Worm (Caenorhabditis elegans): ENCODE results near the gene T02C12.5.

The T02C12.5 gene

ce11 chrIII:4019801-4020200 is 8.2 kb downstream of the T02C12.5 start, which contains the start of gene snpc-3.4:
TSS of gene snpc-3.4 (plus strand) at chrIII:4020037.
- TF ChIP-seq W03F9.2 (tag; optimal IDR thresholded peaks at IDR 0.05) = peak; percentile 76
- peak; percentile 50 for TF ChIP-seq him-1 (tag; optimal IDR thresholded peaks at IDR 0.05)
- TF ChIP-seq dao-5 (tag; optimal IDR thresholded peaks at IDR 0.05) = no peak

- TF ChIP-seq him-1 (tag; optimal IDR thresholded peaks at IDR 0.05) (no peak), dao-5 (tag; optimal IDR thresholded peaks at IDR 0.05) (no peak), W03F9.2 (tag; optimal IDR thresholded peaks at IDR 0.05) (no peak)
Measured at ce11 chrIII:4018591-4019580, 9.1 kb downstream of the T02C12.5 start.

- TF ChIP-seq him-1 (tag; optimal IDR thresholded peaks at IDR 0.05) = peak; percentile 79
- TF ChIP-seq dao-5 (tag; optimal IDR thresholded peaks at IDR 0.05) = no peak
Measured at ce11 chrIII:4018095-4018498, 9.9 kb downstream of the T02C12.5 start.

ce11 chrIII:4017527-4017926 is 10.4 kb downstream of the T02C12.5 start, which contains the start of gene tbb-2:
TSS of gene tbb-2 (minus strand) at chrIII:4017627.
- TF ChIP-seq dao-5 (tag; optimal IDR thresholded peaks at IDR 0.05) (no peak), W03F9.2 (tag; optimal IDR thresholded peaks at IDR 0.05) (no peak), him-1 (tag; optimal IDR thresholded peaks at IDR 0.05) (no peak)

ce11 chrIII:4015382-4015986 is 12.5 kb downstream of the T02C12.5 start:
- TF ChIP-seq him-1 (tag; optimal IDR thresholded peaks at IDR 0.05) (no peak), dao-5 (tag; optimal IDR thresholded peaks at IDR 0.05) (no peak), W03F9.2 (tag; optimal IDR thresholded peaks at IDR 0.05) (no peak)

- TF ChIP-seq W03F9.2 (tag; optimal IDR thresholded peaks at IDR 0.05) (no peak), him-1 (tag; optimal IDR thresholded peaks at IDR 0.05) (no peak), dao-5 (tag; optimal IDR thresholded peaks at IDR 0.05) (no peak)
Measured at ce11 chrIII:4013061-4013460, 14.9 kb downstream of the T02C12.5 start.

- TF ChIP-seq W03F9.2 (tag; optimal IDR thresholded peaks at IDR 0.05) = no peak
- TF ChIP-seq him-1 (tag; optimal IDR thresholded peaks at IDR 0.05) = no peak
- TF ChIP-seq dao-5 (tag; optimal IDR thresholded peaks at IDR 0.05) = no peak
Measured at ce11 chrIII:4012036-4012435, 15.9 kb downstream of the T02C12.5 start, which contains the start of gene C36E8.4. TSS of gene C36E8.4 (plus strand) at chrIII:4012336.

ce11 chrIII:4010987-4011386 is 17.0 kb downstream of the T02C12.5 start:
- TF ChIP-seq him-1 (tag; optimal IDR thresholded peaks at IDR 0.05) (no peak), dao-5 (tag; optimal IDR thresholded peaks at IDR 0.05) (no peak), W03F9.2 (tag; optimal IDR thresholded peaks at IDR 0.05) (no peak)

ce11 chrIII:4010168-4010567 is 17.8 kb downstream of the T02C12.5 start:
- TF ChIP-seq W03F9.2 (tag; optimal IDR thresholded peaks at IDR 0.05) = no peak
- TF ChIP-seq him-1 (tag; optimal IDR thresholded peaks at IDR 0.05) = no peak
- no peak for TF ChIP-seq dao-5 (tag; optimal IDR thresholded peaks at IDR 0.05)

- TF ChIP-seq dao-5 (tag; optimal IDR thresholded peaks at IDR 0.05) (no peak), him-1 (tag; optimal IDR thresholded peaks at IDR 0.05) (no peak), W03F9.2 (tag; optimal IDR thresholded peaks at IDR 0.05) (no peak)
Measured at ce11 chrIII:4009181-4009580, 18.8 kb downstream of the T02C12.5 start.

ce11 chrIII:4007017-4007416 is 20.9 kb downstream of the T02C12.5 start:
- no peak for TF ChIP-seq W03F9.2 (tag; optimal IDR thresholded peaks at IDR 0.05)
- TF ChIP-seq him-1 (tag; optimal IDR thresholded peaks at IDR 0.05) = no peak
- TF ChIP-seq dao-5 (tag; optimal IDR thresholded peaks at IDR 0.05) = no peak

- TF ChIP-seq him-1 (tag; optimal IDR thresholded peaks at IDR 0.05) = no peak
- no peak for TF ChIP-seq dao-5 (tag; optimal IDR thresholded peaks at IDR 0.05)
- TF ChIP-seq W03F9.2 (tag; optimal IDR thresholded peaks at IDR 0.05) = no peak
Measured at ce11 chrIII:4005446-4006192, 22.3 kb downstream of the T02C12.5 start, which contains the start of gene pxd-1. TSS of gene pxd-1 (plus strand) at chrIII:4006142.

- TF ChIP-seq dao-5 (tag; optimal IDR thresholded peaks at IDR 0.05) = no peak
- TF ChIP-seq him-1 (tag; optimal IDR thresholded peaks at IDR 0.05) = peak; percentile 32
- TF ChIP-seq W03F9.2 (tag; optimal IDR thresholded peaks at IDR 0.05) = peak; percentile 81
Measured at ce11 chrIII:4004064-4004580, 23.8 kb downstream of the T02C12.5 start, which contains the start of gene tif-1A. TSS of gene tif-1A (minus strand) at chrIII:4004114.
